Fruit fly (Drosophila melanogaster) whole organism, wandering third instar larva: ENCODE results near the gene tutl.

Source experiments
- Abd-B ChIP-seq: fragments of >200 bp; optimal IDR thresholded peaks from 2 replicates; lab custom pipeline; 2017; ENCODE audit warnings: missing biosample characterization, missing genetic modification characterization
- CG32264 ChIP-seq: fragments of 200-800 bp; sonication (Bioruptor generic); optimal IDR thresholded peaks from 2 replicates; lab custom pipeline; 2016; ENCODE audit warnings: missing biosample characterization, missing genetic modification characterization
- CG9705 ChIP-seq: fragments of 200-800 bp; sonication (Bioruptor generic); optimal IDR thresholded peaks from 2 replicates; lab custom pipeline; 2018; ENCODE audit warnings: missing biosample characterization, mild to moderate bottlenecking, missing genetic modification characterization
- CrebA ChIP-seq: fragments of 200-800 bp; sonication (Bioruptor generic); optimal IDR thresholded peaks from 2 replicates; lab custom pipeline; 2016; ENCODE audit warnings: missing biosample characterization, mild to moderate bottlenecking, missing genetic modification characterization, borderline replicate concordance
- Dfd ChIP-seq: fragments of >200 bp; optimal IDR thresholded peaks from 2 replicates; lab custom pipeline; 2017; ENCODE audit warnings: missing biosample characterization, missing genetic modification characterization
- Dif ChIP-seq: fragments of 200-275, 200-300 bp; sonication (Bioruptor generic); optimal IDR thresholded peaks from 2 replicates; lab custom pipeline; 2018; ENCODE audit warnings: missing biosample characterization, missing genetic modification characterization; ENCODE audit not compliant: partially characterized antibody
- GATAd ChIP-seq: sonication (Bioruptor generic); optimal IDR thresholded peaks from 2 replicates; lab custom pipeline; 2016; ENCODE audit warnings: missing biosample characterization, missing genetic modification characterization
- HLH106 ChIP-seq: fragments of 200-800 bp; optimal IDR thresholded peaks from 3 replicates; lab custom pipeline; 2019; ENCODE audit warnings: missing biosample characterization, mild to moderate bottlenecking, missing genetic modification characterization, moderate library complexity
- Hnf4 ChIP-seq: fragments of 200-800 bp; sonication (Bioruptor generic); optimal IDR thresholded peaks from 2 replicates; lab custom pipeline; 2016; ENCODE audit warnings: missing biosample characterization, mild to moderate bottlenecking, missing genetic modification characterization
- Hr78 ChIP-seq: fragments of >200 bp; optimal IDR thresholded peaks from 2 replicates; lab custom pipeline; 2017; ENCODE audit warnings: missing biosample characterization, missing genetic modification characterization
- Hr83 ChIP-seq: fragments of 200-300 bp; sonication (Bioruptor generic); optimal IDR thresholded peaks from 2 replicates; lab custom pipeline; 2016; ENCODE audit warnings: missing biosample characterization, mild to moderate bottlenecking, missing genetic modification characterization, moderate library complexity; ENCODE audit not compliant: poor library complexity, severe bottlenecking
- Jra ChIP-seq: sonication (Bioruptor generic); optimal IDR thresholded peaks from 2 replicates; lab custom pipeline; 2016; ENCODE audit warnings: missing biosample characterization, missing genetic modification characterization
- Mio ChIP-seq: sonication (Bioruptor generic); optimal IDR thresholded peaks from 2 replicates; lab custom pipeline; 2016; ENCODE audit warnings: missing biosample characterization, missing genetic modification characterization
- Myc ChIP-seq: fragments of >200 bp; optimal IDR thresholded peaks from 2 replicates; lab custom pipeline; 2017
- N ChIP-seq: fragments of >200 bp; optimal IDR thresholded peaks from 2 replicates; lab custom pipeline; 2018; ENCODE audit warnings: missing biosample characterization, missing external identifiers, missing genetic modification characterization
- OdsH ChIP-seq: fragments of 200-800 bp; sonication (Bioruptor generic); optimal IDR thresholded peaks from 2 replicates; lab custom pipeline; 2016; ENCODE audit warnings: missing biosample characterization, mild to moderate bottlenecking, missing genetic modification characterization
- Rel ChIP-seq, 2 experiments: fragments of 200-800 bp; sonication (Bioruptor generic) in 1 of 2; optimal IDR thresholded peaks; 2 replicates in 1 of 2; 3 replicates in 1 of 2; lab custom pipeline; 2016 to 2019; ENCODE audit warnings: mild to moderate bottlenecking in 2 of 2, missing biosample characterization in 2 of 2, missing genetic modification characterization in 2 of 2, moderate library complexity in 1 of 2
- Sp1 ChIP-seq: fragments of 200-800 bp; sonication (Bioruptor generic); optimal IDR thresholded peaks from 3 replicates; lab custom pipeline; 2019; ENCODE audit warnings: missing biosample characterization, mild to moderate bottlenecking, missing genetic modification characterization, moderate library complexity
- Vsx2 ChIP-seq: fragments of 200-300, 225-300 bp; sonication (Bioruptor generic); optimal IDR thresholded peaks from 2 replicates; lab custom pipeline; 2018; ENCODE audit warnings: missing biosample characterization, missing genetic modification characterization; ENCODE audit not compliant: partially characterized antibody
- br ChIP-seq: fragments of 200-800 bp; sonication (Bioruptor generic); optimal IDR thresholded peaks from 2 replicates; lab custom pipeline; 2016; ENCODE audit warnings: missing biosample characterization, missing genetic modification characterization
- brk ChIP-seq: fragments of 200-800 bp; sonication (Bioruptor generic); optimal IDR thresholded peaks from 2 replicates; lab custom pipeline; 2016; ENCODE audit warnings: missing biosample characterization, mild to moderate bottlenecking, missing genetic modification characterization
- dl ChIP-seq, 2 experiments: fragments of 175-275, 200-275 bp in 1 of 2; fragments of 200-275 bp in 1 of 2; sonication (Bioruptor generic); optimal IDR thresholded peaks; lab custom pipeline; 2018; ENCODE audit warnings: mild to moderate bottlenecking in 2 of 2, missing biosample characterization in 2 of 2, missing genetic modification characterization in 2 of 2, moderate library complexity in 2 of 2; ENCODE audit not compliant: partially characterized antibody in 2 of 2, insufficient read depth in 1 of 2
- dmrt93B ChIP-seq: fragments of 200-800 bp; sonication (Bioruptor generic); optimal IDR thresholded peaks from 2 replicates; lab custom pipeline; 2018; ENCODE audit warnings: missing biosample characterization, mild to moderate bottlenecking, missing genetic modification characterization
- dsf ChIP-seq: sonication (Bioruptor generic); optimal IDR thresholded peaks from 2 replicates; lab custom pipeline; 2016; ENCODE audit warnings: missing biosample characterization, missing genetic modification characterization, borderline replicate concordance
- ey ChIP-seq: fragments of 200-800 bp; sonication (Bioruptor generic); optimal IDR thresholded peaks from 2 replicates; lab custom pipeline; 2016; ENCODE audit warnings: missing biosample characterization, missing genetic modification characterization
- foxo ChIP-seq, 2 experiments: fragments of 200-800 bp; sonication (Bioruptor generic); optimal IDR thresholded peaks; 2 replicates in 1 of 2; 3 replicates in 1 of 2; lab custom pipeline; 2016 to 2017; ENCODE audit warnings: missing biosample characterization in 2 of 2, missing genetic modification characterization in 2 of 2
- fru ChIP-seq: fragments of 200-800 bp; sonication (Bioruptor generic); optimal IDR thresholded peaks from 3 replicates; lab custom pipeline; 2016; ENCODE audit warnings: missing biosample characterization, mild to moderate bottlenecking, missing genetic modification characterization
- h ChIP-seq: fragments of 200-800 bp; sonication (Bioruptor generic); optimal IDR thresholded peaks from 3 replicates; lab custom pipeline; 2016; ENCODE audit warnings: missing biosample characterization, mild to moderate bottlenecking, missing genetic modification characterization
- jim ChIP-seq: fragments of 175-275, 200-325 bp; sonication (Bioruptor generic); optimal IDR thresholded peaks from 2 replicates; lab custom pipeline; 2016; ENCODE audit warnings: missing biosample characterization, mild to moderate bottlenecking, missing genetic modification characterization
- lola ChIP-seq: fragments of >200 bp; optimal IDR thresholded peaks from 2 replicates; lab custom pipeline; 2017; ENCODE audit warnings: missing biosample characterization, missing genetic modification characterization
- pan ChIP-seq: fragments of >200 bp; optimal IDR thresholded peaks from 2 replicates; lab custom pipeline; 2017
- psq ChIP-seq: fragments of 200-800 bp; sonication (Bioruptor generic); optimal IDR thresholded peaks from 3 replicates; lab custom pipeline; 2017; ENCODE audit warnings: missing biosample characterization, mild to moderate bottlenecking, missing genetic modification characterization, moderate library complexity
- rgr ChIP-seq: fragments of 200-800 bp; sonication (Bioruptor generic); optimal IDR thresholded peaks from 3 replicates; lab custom pipeline; 2016; ENCODE audit warnings: missing biosample characterization, mild to moderate bottlenecking, missing genetic modification characterization
- sage ChIP-seq: fragments of 200-800 bp; sonication (Bioruptor generic); optimal IDR thresholded peaks from 2 replicates; lab custom pipeline; 2016; ENCODE audit warnings: missing biosample characterization, mild to moderate bottlenecking, missing genetic modification characterization
- sv ChIP-seq: fragments of 200-800 bp; sonication (Bioruptor generic); optimal IDR thresholded peaks from 3 replicates; lab custom pipeline; 2016; ENCODE audit warnings: missing biosample characterization, missing genetic modification characterization
- tai ChIP-seq: sonication (Bioruptor generic); optimal IDR thresholded peaks from 2 replicates; lab custom pipeline; 2016; ENCODE audit warnings: missing biosample characterization, missing genetic modification characterization
- usp ChIP-seq: fragments of >200 bp; optimal IDR thresholded peaks from 2 replicates; lab custom pipeline; 2017; ENCODE audit warnings: missing biosample characterization, missing genetic modification characterization
- woc ChIP-seq: sonication (Bioruptor generic); optimal IDR thresholded peaks from 2 replicates; lab custom pipeline; 2016; ENCODE audit warnings: missing biosample characterization, mild to moderate bottlenecking, missing genetic modification characterization

Gene tutl

DNA sequence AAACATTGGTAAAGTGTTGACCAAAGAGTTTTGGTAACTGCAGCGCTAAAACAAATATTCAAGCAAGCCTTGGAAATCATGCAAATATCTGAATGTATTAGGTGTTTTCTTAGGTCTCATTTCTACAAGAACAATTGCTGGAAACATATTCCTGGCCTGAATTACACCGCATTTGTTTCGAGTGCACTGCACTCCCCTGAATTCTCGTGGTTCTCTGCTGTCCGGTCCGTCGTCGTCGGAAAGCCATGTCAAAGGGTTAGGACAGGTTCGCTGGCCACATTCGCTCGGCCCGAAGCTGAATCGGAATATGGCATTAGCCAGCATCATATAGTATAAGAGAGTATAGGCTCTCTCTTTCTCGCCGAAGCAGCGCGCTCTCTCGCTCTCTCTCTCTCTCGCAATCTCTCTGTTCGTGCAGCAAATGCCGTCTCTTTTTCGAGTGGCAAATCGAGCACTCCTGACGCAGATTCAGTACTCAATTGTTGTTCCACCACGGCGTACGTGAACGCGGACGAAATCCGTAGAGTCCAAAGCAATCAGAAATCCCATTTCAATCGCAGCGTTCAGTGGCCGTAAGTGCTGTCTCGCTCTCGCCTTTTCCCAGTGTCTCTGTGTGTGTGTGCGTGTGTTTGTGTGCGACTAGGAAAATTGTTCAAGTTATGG lies at the start of gene tutl:
Gene tutl, plus strand, starts transcription at position 468 of the 663 bp plus-strand sequence.
- peak; percentile 78 for TF ChIP-seq CG32264 (GFP tag; lab: Kevin White, UChicago)
- TF ChIP-seq Abd-B = no peak
- no peak for TF ChIP-seq lola (GFP tag; lab: Kevin White, UChicago)
- TF ChIP-seq GATAd (GFP tag; lab: Kevin White, UChicago) = no peak
- peak; percentile 96 for TF ChIP-seq ey (GFP tag; lab: Kevin White, UChicago)
- TF ChIP-seq Sp1 (GFP tag; lab: Kevin White, UChicago) = peak; percentile 88
- TF ChIP-seq foxo (GFP tag; optimal IDR thresholded peaks at IDR 0.05; lab: Kevin White, UChicago) = peak in 1 of 2 experiments; percentile 95
- TF ChIP-seq Myc (lab: Kevin White, UChicago) = no peak
- TF ChIP-seq Dfd (GFP tag; lab: Kevin White, UChicago) = no peak
- peak; percentile 91 for TF ChIP-seq dmrt93B
- TF ChIP-seq pan (lab: Kevin White, UChicago) = no peak
- peak; percentile 87 for TF ChIP-seq sage (GFP tag; lab: Kevin White, UChicago)
- TF ChIP-seq br (GFP tag; lab: Kevin White, UChicago) = peak; percentile 94
- TF ChIP-seq brk (GFP tag; lab: Kevin White, UChicago) = peak; percentile 78
- TF ChIP-seq woc = peak; percentile 97
- TF ChIP-seq Hr83 (GFP tag; lab: Kevin White, UChicago) = peak; percentile 51
- TF ChIP-seq Mio (GFP tag; lab: Kevin White, UChicago) = peak; percentile 35
- TF ChIP-seq HLH106 (tag; lab: Kevin White, UChicago) = peak; percentile 91
- peak; percentile 83 for TF ChIP-seq Vsx2 (GFP tag; lab: Kevin White, UChicago)
- TF ChIP-seq CG9705 = peak; percentile 68
- peak; percentile 94 for TF ChIP-seq Dif (GFP tag; lab: Kevin White, UChicago)
- TF ChIP-seq dl (GFP tag; optimal IDR thresholded peaks at IDR 0.05; lab: Kevin White, UChicago; ENCODE audit: insufficient read depth in 1 of 2, partially characterized antibody in 2 of 2) = peak; percentile 77 to 88
- peak; percentile 87 for TF ChIP-seq Hnf4 (GFP tag; lab: Kevin White, UChicago)
- TF ChIP-seq Rel (GFP tag; optimal IDR thresholded peaks at IDR 0.05; lab: Kevin White, UChicago) = peak; percentile 69
- TF ChIP-seq Rel (tag; optimal IDR thresholded peaks at IDR 0.05; lab: Kevin White, UChicago) = peak; percentile 10
- TF ChIP-seq sv = peak; percentile 81
- no peak for TF ChIP-seq jim (GFP tag; lab: Kevin White, UChicago)
- peak; percentile 74 for TF ChIP-seq tai
- TF ChIP-seq dsf (GFP tag; lab: Kevin White, UChicago) = peak; percentile 38
- peak; percentile 94 for TF ChIP-seq OdsH (GFP tag; lab: Kevin White, UChicago)
- no peak for TF ChIP-seq N (GFP tag; lab: Kevin White, UChicago)
- TF ChIP-seq rgr (GFP tag; lab: Kevin White, UChicago) = peak; percentile 91
- peak; percentile 78 for TF ChIP-seq Jra (GFP tag; lab: Kevin White, UChicago)
- no peak for TF ChIP-seq Hr78 (GFP tag; lab: Kevin White, UChicago)
- no peak for TF ChIP-seq usp (GFP tag; lab: Kevin White, UChicago)
- TF ChIP-seq h (GFP tag; lab: Kevin White, UChicago) = peak; percentile 94
- TF ChIP-seq psq (GFP tag; lab: Kevin White, UChicago) = peak; percentile 90
- peak; percentile 99 for TF ChIP-seq fru (GFP tag; lab: Kevin White, UChicago)
- peak; percentile 74 for TF ChIP-seq CrebA

DNA sequence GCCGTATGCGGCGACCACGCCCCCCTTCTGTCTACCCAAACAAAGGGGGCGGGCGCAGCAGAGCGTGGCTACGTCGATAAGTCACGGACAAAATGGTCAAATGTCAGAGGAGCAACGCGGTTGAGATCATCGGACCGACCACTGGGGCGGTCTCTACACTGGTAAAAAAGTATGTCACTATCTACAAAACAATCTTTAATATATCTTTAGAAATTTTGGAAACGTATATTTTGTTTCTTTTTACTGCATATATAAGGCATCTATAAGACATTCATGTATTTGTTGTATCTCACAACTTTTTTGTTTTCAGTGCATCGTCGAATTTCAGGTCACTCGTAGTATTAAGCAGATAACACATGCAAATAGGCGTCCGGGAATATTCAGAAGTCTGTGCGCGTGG lies 41.4 kb upstream of the tutl start:
- TF ChIP-seq woc (no peak), OdsH (GFP tag; lab: Kevin White, UChicago) (no peak), sage (GFP tag; lab: Kevin White, UChicago) (no peak), CG32264 (GFP tag; lab: Kevin White, UChicago) (no peak), dl (GFP tag; optimal IDR thresholded peaks at IDR 0.05; lab: Kevin White, UChicago; ENCODE audit: insufficient read depth in 1 of 2, partially characterized antibody in 2 of 2) (no peak), rgr (GFP tag; lab: Kevin White, UChicago) (no peak), br (GFP tag; lab: Kevin White, UChicago) (no peak), dmrt93B (no peak), CrebA (no peak), psq (GFP tag; lab: Kevin White, UChicago) (no peak), Abd-B (no peak), Dfd (GFP tag; lab: Kevin White, UChicago) (no peak), foxo (GFP tag; optimal IDR thresholded peaks at IDR 0.05; lab: Kevin White, UChicago) (no peak), fru (GFP tag; lab: Kevin White, UChicago) (no peak), N (GFP tag; lab: Kevin White, UChicago) (no peak), GATAd (GFP tag; lab: Kevin White, UChicago) (no peak), Myc (lab: Kevin White, UChicago) (no peak), Dif (GFP tag; lab: Kevin White, UChicago) (no peak)
